Fruit fly (Drosophila melanogaster) whole organism, larva: ENCODE data around the gene VhaAC39-2.

Source experiments
- noc ChIP-seq: fragments of 200-800 bp; sonication (Bioruptor generic); optimal IDR thresholded peaks from 3 replicates; lab custom pipeline; 2019; ENCODE audit warnings: missing biosample characterization, mild to moderate bottlenecking, missing genetic modification characterization, moderate library complexity

VhaAC39-2 gene

DNA sequence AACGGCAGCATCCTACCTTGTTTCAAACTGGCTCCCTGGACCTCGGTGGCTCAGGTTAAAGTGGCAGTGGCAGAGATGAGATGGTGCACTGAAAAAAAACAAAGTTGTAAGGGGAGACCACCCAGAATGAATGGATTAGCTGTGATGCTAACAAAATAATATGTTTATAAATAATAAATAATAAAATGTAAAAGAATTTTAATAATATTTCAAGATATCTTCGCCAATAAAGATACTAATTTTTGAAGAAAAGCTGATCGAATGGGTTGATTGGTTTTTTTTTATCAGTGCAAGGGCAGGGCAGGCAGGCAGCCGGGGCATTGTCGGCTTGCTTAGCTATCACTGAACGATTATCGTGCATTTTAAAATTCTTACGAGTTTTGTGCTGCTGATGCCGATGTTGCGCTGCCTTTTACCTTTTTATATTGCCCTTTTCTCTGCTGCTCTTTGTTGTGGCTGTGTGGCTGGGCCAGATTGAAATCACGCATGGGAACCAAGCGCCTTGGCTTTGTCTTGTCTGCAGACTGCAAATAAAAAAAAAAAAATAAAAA, 10.0 kb downstream of the VhaAC39-2 start:
- TF ChIP-seq noc, result no peak

DNA sequence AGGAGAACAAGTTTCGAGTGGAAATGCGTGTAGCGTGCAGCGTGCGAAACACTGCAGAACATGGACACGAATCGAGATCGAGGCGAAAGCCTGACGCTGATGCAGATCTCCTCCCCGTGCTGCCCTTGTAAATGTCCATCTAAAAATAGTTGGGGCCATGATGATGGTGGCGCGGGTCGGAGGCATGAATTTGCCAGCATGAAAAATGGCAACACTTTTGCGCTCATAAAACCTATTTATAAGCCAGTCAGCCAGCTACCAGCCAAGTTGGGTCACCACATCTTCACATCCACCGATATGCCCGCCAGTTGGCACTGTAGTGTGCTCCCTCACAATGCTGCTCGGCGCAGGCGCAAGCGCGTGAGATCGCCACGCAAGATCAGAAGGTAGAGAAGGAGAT, 10.7 kb downstream of the VhaAC39-2 start:
- no peak for TF ChIP-seq noc

DNA sequence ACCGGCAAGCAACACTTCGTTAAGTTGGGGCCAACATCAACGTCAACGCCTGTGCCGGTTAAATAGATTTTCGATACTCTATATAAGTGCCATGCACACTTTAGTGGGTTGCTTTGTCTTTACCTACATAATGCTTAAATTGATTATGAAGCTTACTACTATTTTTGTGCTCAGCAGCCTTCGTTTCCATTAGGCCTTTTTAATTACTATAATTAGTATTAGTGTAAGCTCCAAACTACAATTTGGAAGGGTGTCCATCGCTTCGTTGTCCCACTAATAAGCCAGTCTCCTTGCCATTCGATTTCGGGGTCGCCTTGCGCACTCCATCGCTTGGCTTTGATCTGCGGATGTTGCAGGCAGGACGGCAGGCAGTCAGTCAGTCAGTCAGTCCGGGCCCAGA, 11.5 kb downstream of the VhaAC39-2 start:
- no peak for TF ChIP-seq noc

DNA sequence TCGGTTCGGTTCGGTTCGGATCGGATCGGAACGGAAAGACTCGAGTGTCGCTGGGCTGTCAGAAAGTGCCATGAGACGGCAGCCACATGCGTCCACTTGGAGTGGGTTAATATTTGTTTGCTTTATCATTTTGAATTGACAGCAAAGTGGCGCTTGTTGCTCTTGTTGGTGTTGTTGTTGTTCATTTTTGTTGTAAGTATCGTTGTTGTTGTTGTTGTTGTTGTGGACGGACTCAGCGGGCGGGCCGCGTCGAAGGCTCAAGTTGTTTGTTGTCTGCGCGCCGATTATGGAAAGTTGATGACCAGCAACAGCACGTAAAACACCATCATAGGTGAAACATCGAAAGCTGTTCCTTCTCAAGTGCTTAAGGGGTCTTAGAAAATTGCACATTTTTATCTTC, 12.1 kb downstream of the VhaAC39-2 start:
- no peak for TF ChIP-seq noc

DNA sequence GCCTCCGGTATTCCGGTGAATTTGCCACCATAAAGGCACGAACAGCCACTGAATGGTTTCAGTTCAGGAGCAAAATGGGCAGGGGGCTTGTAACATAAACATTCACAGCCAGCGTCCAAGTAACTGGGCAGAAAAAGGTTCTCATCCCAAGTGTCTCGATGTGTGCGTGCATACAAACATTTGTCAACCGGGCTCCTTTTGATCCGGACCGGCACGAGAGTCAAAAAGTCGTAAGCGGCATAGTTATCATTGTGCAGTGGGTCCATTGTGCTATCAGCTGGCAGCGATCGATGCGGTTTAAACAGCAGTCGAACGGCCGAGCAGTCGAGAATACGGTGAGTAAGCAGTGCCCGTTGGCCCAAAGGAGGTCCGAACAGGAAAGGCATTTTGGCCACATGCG, 13.4 kb downstream of the VhaAC39-2 start:
- no peak for TF ChIP-seq noc

DNA sequence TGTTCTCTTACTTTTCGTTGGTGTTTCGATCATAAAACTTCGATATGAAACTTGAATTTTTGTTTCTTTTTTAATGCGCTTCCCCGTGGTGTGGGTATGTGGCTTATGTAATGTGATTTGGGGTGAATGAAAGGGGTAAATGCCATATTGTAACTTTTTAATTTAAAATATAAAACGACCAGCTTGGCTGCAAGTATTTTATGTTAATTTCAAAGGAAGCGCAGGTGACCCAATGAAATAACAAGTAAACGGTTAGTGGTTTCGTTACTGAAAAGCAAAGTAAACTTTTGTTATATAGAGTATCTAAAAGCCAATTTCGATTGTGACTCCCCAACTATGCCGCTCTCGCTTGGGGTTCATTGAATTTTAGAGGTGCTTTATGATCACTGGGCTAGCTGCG, 14.5 kb downstream of the VhaAC39-2 start:
- TF ChIP-seq noc, result no peak

DNA sequence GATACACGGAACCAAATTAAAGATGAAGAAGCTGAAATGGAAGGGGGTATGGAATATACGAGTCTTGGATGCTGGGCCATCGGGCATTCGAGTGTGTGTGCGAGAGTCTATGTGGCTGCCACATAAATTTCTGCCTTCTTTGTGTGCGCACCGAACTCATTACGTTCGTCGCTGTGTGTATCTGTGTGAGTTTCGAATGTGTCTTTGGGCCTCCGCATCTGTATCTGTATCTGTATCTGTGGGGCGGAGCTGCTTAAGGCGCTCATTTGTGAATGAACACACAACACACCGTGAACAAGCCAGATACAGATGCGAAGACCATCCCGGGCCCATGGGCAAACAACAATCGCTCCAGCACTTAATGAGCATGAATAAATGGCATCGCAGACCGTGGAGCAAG, 15.7 kb downstream of the VhaAC39-2 start:
- no peak for TF ChIP-seq noc

DNA sequence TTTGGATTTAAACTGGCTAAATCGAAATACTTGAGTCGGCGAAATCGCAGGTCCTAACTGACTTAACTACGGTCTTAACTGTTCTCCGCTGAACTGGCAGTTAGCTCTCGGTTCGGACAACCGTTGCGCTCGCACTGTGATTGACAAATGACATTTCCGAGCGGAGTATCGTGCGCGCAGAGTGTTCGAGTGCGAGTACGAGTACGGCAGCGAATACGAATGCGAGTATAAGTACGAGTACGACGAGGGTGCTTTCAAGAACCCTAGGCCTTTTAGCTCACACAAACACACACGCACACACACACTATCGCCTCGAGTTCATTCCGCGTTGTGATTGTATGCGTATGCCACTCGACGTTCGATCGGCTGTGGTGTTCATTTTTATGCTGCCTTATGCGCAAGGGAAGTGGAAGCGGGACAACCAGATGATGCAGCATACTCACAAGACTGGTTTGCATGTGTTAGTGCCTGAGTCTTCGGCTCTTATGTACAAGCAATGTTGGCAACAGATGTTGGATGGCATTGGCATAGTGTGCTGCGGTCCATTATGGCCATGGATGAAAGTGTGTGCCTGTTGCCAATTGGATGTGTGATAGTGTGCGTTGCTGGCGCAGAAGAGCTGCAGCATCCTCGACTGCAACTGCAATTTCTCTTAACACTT, 17.3 kb downstream of the VhaAC39-2 start, which contains the start of gene hh:
TSS of gene hh (minus strand) at position 229 of the 661 bp plus-strand sequence.
- TF ChIP-seq noc, result no peak

DNA sequence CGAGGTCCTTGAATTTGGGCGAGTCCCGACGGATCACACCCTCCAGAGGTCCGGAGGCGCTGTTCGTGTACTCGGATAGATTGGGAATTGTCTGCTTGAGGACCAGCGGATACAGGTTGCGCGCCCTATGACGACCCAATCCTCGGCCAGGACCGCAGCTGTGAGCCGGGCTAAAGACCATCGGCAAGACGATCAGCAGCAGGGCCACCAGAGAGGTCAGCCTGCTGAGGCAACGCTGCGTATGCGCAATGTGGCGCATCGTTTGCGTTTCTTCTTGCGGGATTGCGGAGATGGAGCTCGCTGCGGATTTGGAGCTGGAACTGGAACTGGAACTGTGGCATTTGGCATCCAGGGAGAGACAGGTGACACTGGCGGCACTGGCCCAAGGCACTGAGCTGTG, 18.0 kb downstream of the VhaAC39-2 start:
- TF ChIP-seq noc, result no peak

DNA sequence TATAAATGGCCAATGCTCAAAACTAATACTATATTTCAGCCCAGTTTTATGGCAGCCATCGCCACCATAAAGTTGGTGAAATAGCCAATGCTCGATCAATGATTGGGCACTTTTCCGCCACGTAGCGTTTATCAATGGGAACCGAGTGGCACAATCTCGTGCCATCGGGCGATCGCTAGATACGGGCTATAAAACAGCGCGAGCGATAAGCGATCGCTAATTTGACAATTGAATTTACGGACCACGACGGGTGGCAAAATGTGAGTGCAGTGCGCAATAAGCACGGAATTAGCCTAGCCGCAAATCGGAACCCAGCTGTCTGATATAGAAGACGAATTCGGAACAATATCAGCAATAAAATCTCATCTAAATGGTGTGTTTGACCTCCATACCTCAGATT, 18.8 kb downstream of the VhaAC39-2 start:
- TF ChIP-seq noc, result peak; percentile 34

DNA sequence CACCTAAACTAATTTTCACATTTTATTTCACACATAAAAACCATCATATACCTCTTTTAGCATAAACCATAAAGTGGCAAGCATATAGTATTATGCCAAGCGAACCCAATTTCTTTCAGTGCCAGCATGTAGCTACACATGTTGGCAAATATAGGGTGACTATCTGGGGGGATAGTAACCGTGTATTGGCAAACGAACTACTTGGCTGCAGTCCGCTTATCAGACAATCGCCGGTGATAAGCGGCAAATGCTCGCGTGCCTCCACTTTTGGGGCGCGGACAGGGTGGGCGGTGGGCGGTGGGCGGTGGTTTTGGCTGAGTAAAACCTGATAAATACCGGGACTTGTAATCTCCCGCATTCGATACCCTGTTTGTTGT, 19.5 kb downstream of the VhaAC39-2 start:
- TF ChIP-seq noc, result peak; percentile 53

DNA sequence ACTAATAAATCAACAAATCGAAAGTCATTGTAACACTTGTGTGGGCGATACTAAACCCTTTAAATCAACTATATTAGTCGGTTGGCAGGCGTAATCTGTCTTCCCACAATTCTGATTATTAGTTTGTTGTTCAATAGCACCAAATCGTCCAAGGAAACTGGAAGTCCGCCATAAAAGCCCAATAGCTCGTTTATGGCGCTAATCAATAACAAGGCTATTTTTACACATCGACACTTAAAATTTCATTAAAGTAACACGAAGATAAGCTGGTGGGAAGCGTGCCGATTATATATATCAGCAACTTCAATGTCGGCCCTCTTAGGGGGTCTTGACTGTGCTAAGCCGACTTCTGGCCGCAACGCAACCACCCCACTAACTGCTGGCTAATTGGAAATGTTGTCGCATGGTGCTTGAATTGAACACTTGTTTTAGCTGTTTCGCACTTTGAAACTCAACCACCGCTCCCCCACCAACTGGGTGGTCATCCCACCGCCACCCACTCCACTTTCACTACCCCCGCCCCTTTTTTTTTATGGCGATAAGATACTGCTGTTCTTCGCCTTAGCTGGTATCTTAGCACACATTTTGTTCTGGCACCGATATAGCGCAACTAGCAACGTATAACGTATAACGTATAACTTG, 20.0 kb downstream of the VhaAC39-2 start:
- TF ChIP-seq noc, result no peak

DNA sequence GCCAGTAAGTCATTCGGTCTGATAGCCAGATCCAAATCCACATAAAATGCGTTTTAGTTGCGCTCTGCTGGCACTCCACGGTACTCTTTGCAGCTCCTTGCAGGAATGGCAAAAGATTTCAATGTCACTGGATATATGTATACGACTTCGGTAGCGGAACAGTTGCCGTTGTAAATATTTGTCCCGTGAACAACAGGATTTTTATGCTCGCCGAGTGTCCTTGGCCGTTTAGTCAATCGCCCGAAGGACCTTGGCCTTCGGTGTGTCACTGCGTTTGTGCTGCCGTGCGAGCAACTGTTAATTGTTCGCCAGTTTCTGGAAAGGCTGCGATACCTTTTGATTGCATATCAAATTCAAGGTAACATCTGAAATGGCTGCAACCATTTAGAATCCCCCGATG, 20.7 kb downstream of the VhaAC39-2 start:
- TF ChIP-seq noc, result no peak

DNA sequence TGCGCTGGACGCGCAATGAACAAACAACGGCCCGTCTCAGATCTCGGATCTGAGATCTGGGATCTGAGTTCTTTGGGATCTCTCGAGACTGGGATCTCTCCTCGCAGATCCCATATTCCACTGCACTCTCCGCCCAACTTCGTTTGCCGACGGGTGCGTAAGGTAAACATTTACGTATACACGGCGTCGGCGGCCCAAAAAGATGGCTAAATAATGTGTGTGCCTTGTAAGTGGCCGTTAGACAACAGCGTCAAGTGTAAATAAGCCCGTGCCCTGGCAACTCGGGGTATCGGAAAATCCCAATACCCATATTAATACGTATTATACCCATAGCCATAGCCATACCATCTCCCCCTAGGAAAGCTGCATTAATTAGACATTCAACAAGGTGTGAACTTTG, 24.4 kb downstream of the VhaAC39-2 start:
- TF ChIP-seq noc, result no peak

DNA sequence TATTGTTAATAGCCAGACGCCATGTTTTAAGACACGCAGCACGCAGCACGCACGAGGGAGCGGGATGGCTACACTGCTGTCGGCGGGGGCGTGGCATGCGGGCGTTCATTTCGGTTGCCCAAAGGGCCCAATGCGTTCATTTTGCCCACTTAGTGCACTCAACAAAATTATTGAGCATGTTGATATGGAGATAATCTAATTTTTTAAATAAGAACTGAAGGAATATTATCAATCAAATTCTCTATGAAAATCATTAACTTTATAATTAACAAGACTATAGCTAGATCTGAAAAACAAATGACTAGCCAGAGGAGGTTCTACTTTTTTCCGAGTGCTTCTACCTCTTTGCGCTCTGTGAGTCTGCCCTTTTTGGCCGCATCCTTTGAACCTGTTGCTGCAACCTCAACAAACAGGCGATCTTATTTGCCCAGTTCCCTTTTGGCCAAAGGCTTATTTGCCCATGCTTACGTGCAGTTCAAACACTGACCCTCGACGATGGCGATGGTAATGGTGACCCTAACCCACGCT, 25.8 kb downstream of the VhaAC39-2 start:
- no peak for TF ChIP-seq noc

DNA sequence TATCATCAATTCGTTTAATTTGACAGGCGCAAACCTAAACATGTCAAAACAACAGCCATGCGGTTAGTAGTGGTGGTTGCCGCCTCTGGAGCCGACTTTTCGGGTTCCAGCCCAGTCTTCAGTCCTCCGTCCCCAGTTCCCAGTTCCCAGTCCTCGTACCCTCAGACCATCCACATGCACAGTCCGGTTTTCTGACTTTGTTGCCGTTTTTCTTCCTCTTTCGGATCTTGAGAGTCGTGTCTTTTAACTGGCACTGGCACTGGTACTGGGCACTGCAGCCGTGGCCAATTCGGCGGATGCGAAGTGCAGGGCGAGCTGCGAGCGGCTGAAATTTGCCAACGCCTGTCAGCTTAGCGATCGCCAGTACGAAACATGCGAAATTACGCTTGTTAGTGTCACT, 26.8 kb downstream of the VhaAC39-2 start:
- TF ChIP-seq noc, result no peak

DNA sequence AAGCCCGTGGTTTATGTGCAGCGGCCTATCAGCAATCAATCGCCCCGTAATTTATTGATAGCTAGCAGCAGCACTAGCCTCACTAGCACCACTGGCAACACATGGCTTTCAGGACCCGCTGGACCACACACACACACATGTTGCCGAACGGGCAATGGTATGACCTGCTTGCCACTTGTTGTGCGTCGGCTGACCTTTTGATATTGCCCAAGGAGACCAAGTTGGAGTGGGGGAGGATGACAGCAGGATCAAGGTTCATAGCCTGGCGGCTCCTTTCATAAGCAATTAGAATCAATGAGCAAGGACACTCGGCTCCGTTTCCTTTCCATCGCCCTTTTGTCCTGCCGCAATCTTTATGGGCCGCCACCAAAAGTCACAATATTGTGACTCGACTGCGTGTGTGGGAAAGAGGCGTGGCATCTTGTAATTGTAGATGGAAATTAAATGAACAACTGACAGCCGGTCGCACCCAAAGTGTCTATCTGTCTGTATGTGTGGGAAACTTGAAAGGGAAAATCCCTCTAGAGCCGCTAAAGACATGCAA, 27.7 kb downstream of the VhaAC39-2 start:
- TF ChIP-seq noc, result no peak

DNA sequence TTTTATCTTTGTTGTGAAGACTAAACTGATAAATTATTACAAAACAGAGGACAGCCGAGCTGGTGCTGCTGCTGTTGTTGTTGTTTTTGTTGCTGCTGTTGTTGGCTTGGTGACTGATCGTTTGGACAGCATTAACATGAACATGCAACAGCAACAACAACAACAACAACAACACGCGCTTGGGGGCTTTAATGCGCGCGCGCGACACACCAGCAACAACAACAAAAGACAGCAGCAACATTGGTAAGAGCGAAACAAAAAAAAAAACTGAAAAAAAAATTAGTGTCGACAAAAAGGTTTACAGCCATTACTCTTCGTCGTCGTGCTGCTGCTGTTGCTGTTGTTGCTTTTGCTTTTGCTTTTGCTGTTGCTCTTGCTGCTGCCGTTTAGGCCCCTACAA, 28.2 kb downstream of the VhaAC39-2 start:
- no peak for TF ChIP-seq noc
